Fruit fly (Drosophila melanogaster) whole organism, pupa: ENCODE results near the gene Ufd4.

Experiments
- CG10348 ChIP-seq: fragments of 200-800 bp; sonication (Bioruptor generic); IDR thresholded peaks from 2 replicates; pipeline ENCODE4 v1.3.6; 2022; ENCODE audit warnings: missing biosample characterization, missing genetic modification characterization
- CG12605 ChIP-seq: fragments of 200-800 bp; sonication (Bioruptor generic); IDR thresholded peaks from 2 replicates; pipeline ENCODE4 v1.3.6; 2022; ENCODE audit warnings: missing biosample characterization, missing genetic modification characterization
- CG13204 ChIP-seq: fragments of 200-800 bp; sonication (Bioruptor generic); optimal IDR thresholded peaks from 2 replicates; lab custom pipeline; 2018; ENCODE audit warnings: missing biosample characterization, mild to moderate bottlenecking, missing genetic modification characterization, moderate library complexity
- CG14655 ChIP-seq: fragments of 200-800 bp; sonication (Bioruptor generic); optimal IDR thresholded peaks from 3 replicates; lab custom pipeline; 2017; ENCODE audit warnings: mild to moderate bottlenecking, missing biosample characterization, missing genetic modification reagents, missing genetic modification characterization
- CG15710 ChIP-seq: fragments of 200-800 bp; sonication (Bioruptor generic); optimal IDR thresholded peaks from 2 replicates; lab custom pipeline; 2018; ENCODE audit warnings: missing biosample characterization, mild to moderate bottlenecking, missing genetic modification characterization, moderate library complexity
- CG17806 ChIP-seq: fragments of 200-800 bp; sonication (Bioruptor generic); optimal IDR thresholded peaks from 2 replicates; lab custom pipeline; 2018; ENCODE audit warnings: missing biosample characterization, mild to moderate bottlenecking, missing genetic modification characterization, moderate library complexity
- CG32121 ChIP-seq: fragments of 200-800 bp; sonication (Bioruptor generic); IDR thresholded peaks from 2 replicates; pipeline ENCODE4 v1.3.6; 2022; ENCODE audit warnings: missing biosample characterization, missing genetic modification characterization
- CG34367 ChIP-seq: fragments of 200-800 bp; sonication (Bioruptor generic); optimal IDR thresholded peaks from 2 replicates; lab custom pipeline; 2018; ENCODE audit warnings: missing biosample characterization, mild to moderate bottlenecking, missing genetic modification characterization
- CG4496 ChIP-seq: fragments of 200-800 bp; sonication (Bioruptor generic); IDR thresholded peaks from 3 replicates; pipeline ENCODE4 v1.3.6; 2022; ENCODE audit warnings: missing biosample characterization, missing genetic modification characterization
- CG8159 ChIP-seq: fragments of 200-800 bp; sonication (Bioruptor generic); optimal IDR thresholded peaks from 3 replicates; lab custom pipeline; 2018; ENCODE audit warnings: missing biosample characterization, mild to moderate bottlenecking, missing genetic modification characterization, moderate library complexity
- CG8301 ChIP-seq: fragments of 200-800 bp; sonication (Bioruptor generic); optimal IDR thresholded peaks from 2 replicates; lab custom pipeline; 2018; ENCODE audit warnings: missing biosample characterization, mild to moderate bottlenecking, missing genetic modification characterization
- CG9948 ChIP-seq: fragments of 200-800 bp; sonication (Bioruptor generic); optimal IDR thresholded peaks from 2 replicates; lab custom pipeline; 2018; ENCODE audit warnings: missing biosample characterization, mild to moderate bottlenecking, missing genetic modification characterization, moderate library complexity
- D1 ChIP-seq: fragments of 200-800 bp; sonication (Bioruptor generic); optimal IDR thresholded peaks from 2 replicates; lab custom pipeline; 2018; ENCODE audit warnings: missing biosample characterization, mild to moderate bottlenecking, missing genetic modification characterization, moderate library complexity
- EcR ChIP-seq: fragments of 200-800 bp; sonication (Bioruptor generic); optimal IDR thresholded peaks from 3 replicates; lab custom pipeline; 2019; ENCODE audit warnings: missing biosample characterization, missing genetic modification characterization, mild to moderate bottlenecking, moderate library complexity, missing genetic modification reagents
- Ets98B ChIP-seq: fragments of 200-800 bp; sonication (Bioruptor generic); IDR thresholded peaks from 2 replicates; pipeline ENCODE4 v1.3.6; 2022; ENCODE audit warnings: missing biosample characterization, missing genetic modification characterization
- Pif1A ChIP-seq: fragments of 200-800 bp; sonication (Bioruptor generic); optimal IDR thresholded peaks from 3 replicates; lab custom pipeline; 2016; ENCODE audit warnings: missing biosample characterization, missing genetic modification characterization
- Pif1B ChIP-seq: fragments of 200-800 bp; sonication (Bioruptor generic); optimal IDR thresholded peaks from 3 replicates; lab custom pipeline; 2016; ENCODE audit warnings: missing biosample characterization, missing genetic modification characterization
- Snoo ChIP-seq: fragments of 200-800 bp; sonication (Bioruptor generic); optimal IDR thresholded peaks from 3 replicates; lab custom pipeline; 2017; ENCODE audit warnings: missing biosample characterization, mild to moderate bottlenecking, missing genetic modification characterization, inconsistent platforms
- fd96Ca ChIP-seq: fragments of 200-800 bp; sonication (Bioruptor generic); IDR thresholded peaks from 3 replicates; pipeline ENCODE4 v1.3.6; 2022; ENCODE audit warnings: missing biosample characterization, missing genetic modification characterization
- gl ChIP-seq: fragments of 200-800 bp; sonication (Bioruptor generic); optimal IDR thresholded peaks from 2 replicates; lab custom pipeline; 2018; ENCODE audit warnings: missing biosample characterization, mild to moderate bottlenecking, missing genetic modification characterization

Ufd4 gene

dm6 chr2L:10333091-10333991, 41.2 kb upstream of the Ufd4 start, which contains the start of gene GATAd:
GATAd (plus strand) TSS chr2L:10333734.
- no peak for TF ChIP-seq CG9948 (tag; lab: Kevin White, UChicago)
- TF ChIP-seq Ets98B: no peak
- no peak for TF ChIP-seq CG17806
- no peak for TF ChIP-seq CG8301 (tag; lab: Kevin White, UChicago)
- TF ChIP-seq gl (tag; lab: Kevin White, UChicago): no peak
- TF ChIP-seq CG32121: no peak
- no peak for TF ChIP-seq Pif1A (GFP tag; lab: Kevin White, UChicago)
- TF ChIP-seq CG10348 (GFP tag; lab: Robert Waterston, UW): no peak
- no peak for TF ChIP-seq CG15710
- TF ChIP-seq CG14655 (GFP tag; lab: Kevin White, UChicago): no peak
- no peak for TF ChIP-seq EcR
- no peak for TF ChIP-seq Snoo (tag; lab: Kevin White, UChicago)
- no peak for TF ChIP-seq fd96Ca (GFP tag; lab: Robert Waterston, UW)
- TF ChIP-seq D1 (tag; lab: Kevin White, UChicago): no peak
- TF ChIP-seq CG8159 (tag; lab: Kevin White, UChicago): no peak

- no peak for TF ChIP-seq CG4496
- TF ChIP-seq CG32121: no peak
- no peak for TF ChIP-seq CG13204 (GFP tag; lab: Kevin White, UChicago)
These were observed 39.1 kb upstream of the Ufd4 start, which contains the start of the genes Schip1 and Cox10 for dm6 chr2L:10331066-10331847. Schip1 (minus strand) TSS chr2L:10331116. Cox10 (plus strand) TSS chr2L:10331471.

- TF ChIP-seq D1 (tag; lab: Kevin White, UChicago) (no peak), CG4496 (no peak), CG34367 (tag; lab: Kevin White, UChicago) (no peak), fd96Ca (GFP tag; lab: Robert Waterston, UW) (no peak), Ets98B (no peak), EcR (no peak), CG8301 (tag; lab: Kevin White, UChicago) (no peak)
These were observed 35.6 kb upstream of the Ufd4 start, which contains the start of gene RnrL for dm6 chr2L:10327790-10328189. RnrL (minus strand) TSS chr2L:10327943.

- TF ChIP-seq CG15710 (no peak), CG8159 (tag; lab: Kevin White, UChicago) (no peak), CG4496 (no peak), CG34367 (tag; lab: Kevin White, UChicago) (no peak), Pif1A (GFP tag; lab: Kevin White, UChicago) (no peak), CG13204 (GFP tag; lab: Kevin White, UChicago) (no peak), CG9948 (tag; lab: Kevin White, UChicago) (no peak), D1 (tag; lab: Kevin White, UChicago) (no peak), CG12605 (GFP tag; lab: Robert Waterston, UW) (no peak), Snoo (tag; lab: Kevin White, UChicago) (no peak), CG14655 (GFP tag; lab: Kevin White, UChicago) (no peak)
These were observed 30.8 kb upstream of the Ufd4 start, which contains the start of gene CG5381 for dm6 chr2L:10322773-10323487. CG5381 (minus strand) TSS chr2L:10323102.

- no peak for TF ChIP-seq CG8301 (tag; lab: Kevin White, UChicago)
- no peak for TF ChIP-seq Pif1B (GFP tag; lab: Kevin White, UChicago)
These were observed 30.0 kb upstream of the Ufd4 start, which contains the start of gene CG4995 for dm6 chr2L:10322176-10322575. CG4995 (plus strand) TSS chr2L:10322476.

dm6 chr2L:10321612-10322011, 29.4 kb upstream of the Ufd4 start:
- TF ChIP-seq Snoo (tag; lab: Kevin White, UChicago): no peak
- peak; percentile 90 for TF ChIP-seq EcR
- no peak for TF ChIP-seq Pif1A (GFP tag; lab: Kevin White, UChicago)
- TF ChIP-seq gl (tag; lab: Kevin White, UChicago): peak; percentile 42
- no peak; the same call in 1 of the 2 replicates for TF ChIP-seq Ets98B
- peak; percentile 51; the same call in 1 of the 2 replicates for TF ChIP-seq CG32121
